Worm (Caenorhabditis elegans) whole organism, early embryonic: Measurements from ENCODE around the gene Y42H9AR.2.
A peak's percentile ranks its signal among the peaks of the same experiment; 100 is the strongest.

Experiments used
- B0310.2 ChIP-seq: sonication (generic microtip); optimal IDR thresholded peaks from 2 replicates; lab custom pipeline; 2016; ENCODE audit warnings: mild to moderate bottlenecking, missing genetic modification characterization, missing compliant biosample characterization
- F13C5.2 ChIP-seq: sonication (generic microtip); optimal IDR thresholded peaks from 2 replicates; lab custom pipeline; 2017; ENCODE audit warnings: mild to moderate bottlenecking, missing genetic modification characterization, inconsistent platforms, missing compliant biosample characterization
- aly-1 ChIP-seq: sonication (generic microtip); optimal IDR thresholded peaks from 2 replicates; lab custom pipeline; 2016; ENCODE audit warnings: missing genetic modification characterization, missing compliant biosample characterization
- ama-1 ChIP-seq: fragments of 150-350 bp; optimal IDR thresholded peaks from 2 replicates; lab custom pipeline; 2014
- ceh-13 ChIP-seq: fragments of 200-800 bp; sonication (Bioruptor generic); optimal IDR thresholded peaks from 2 replicates; lab custom pipeline; 2018; ENCODE audit warnings: mild to moderate bottlenecking, missing genetic modification characterization, missing compliant biosample characterization
- ceh-36 ChIP-seq: sonication (generic microtip); optimal IDR thresholded peaks from 2 replicates; lab custom pipeline; 2016; ENCODE audit warnings: missing genetic modification characterization, inconsistent platforms, missing compliant biosample characterization
- ets-7 ChIP-seq: sonication (generic microtip); optimal IDR thresholded peaks from 2 replicates; lab custom pipeline; 2016; ENCODE audit warnings: missing genotype, missing genetic modification characterization, missing compliant biosample characterization
- flt-1 ChIP-seq: fragments of 200-800 bp; sonication (Bioruptor generic); IDR thresholded peaks from 2 replicates; pipeline ENCODE4 v1.3.6; 2022; ENCODE audit warnings: missing genetic modification characterization, missing compliant biosample characterization
- hmbx-1 ChIP-seq: sonication (generic microtip); optimal IDR thresholded peaks from 2 replicates; lab custom pipeline; 2016; ENCODE audit warnings: mild to moderate bottlenecking, missing genetic modification characterization, missing compliant biosample characterization
- hmg-4 ChIP-seq: fragments of 200-800 bp; sonication (Bioruptor generic); optimal IDR thresholded peaks from 2 replicates; lab custom pipeline; 2018; ENCODE audit warnings: mild to moderate bottlenecking, missing genetic modification characterization, missing compliant biosample characterization
- hnd-1 ChIP-seq: sonication (generic microtip); optimal IDR thresholded peaks from 2 replicates; lab custom pipeline; 2016; ENCODE audit warnings: missing genetic modification characterization, missing compliant biosample characterization
- pes-1 ChIP-seq: fragments of 200-800 bp; sonication (Bioruptor generic); IDR thresholded peaks from 2 replicates; pipeline ENCODE4 v1.3.6; 2022; ENCODE audit warnings: missing genetic modification reagents, missing genetic modification characterization, missing compliant biosample characterization
- scrt-1 ChIP-seq: fragments of 200-800 bp; sonication (Bioruptor generic); IDR thresholded peaks from 2 replicates; pipeline ENCODE4 v1.3.6; 2022; ENCODE audit warnings: missing genetic modification characterization, missing compliant biosample characterization
- sea-1 ChIP-seq: fragments of 200-800 bp; sonication (Bioruptor generic); conservative IDR thresholded peaks from 2 replicates; pipeline ENCODE4 v1.3.6; 2022; ENCODE audit warnings: missing genetic modification characterization, missing compliant biosample characterization
- tbx-11 ChIP-seq: fragments of 200-800 bp; sonication (Bioruptor generic); IDR thresholded peaks from 2 replicates; pipeline ENCODE4 v1.3.6; 2022; ENCODE audit warnings: missing genetic modification characterization, missing compliant biosample characterization
- tbx-37 ChIP-seq: fragments of 200-800 bp; sonication (Bioruptor generic); conservative IDR thresholded peaks from 2 replicates; pipeline ENCODE4 v1.3.6; 2022; ENCODE audit warnings: missing genetic modification reagents, missing genetic modification characterization, missing compliant biosample characterization
- tra-4 ChIP-seq: sonication (generic microtip); optimal IDR thresholded peaks from 2 replicates; lab custom pipeline; 2017; ENCODE audit warnings: missing genetic modification characterization, missing compliant biosample characterization

Gene Y42H9AR.2

ce11 chrIV:8099601-8100000, at the start of gene Y42H9AR.2:
Gene Y42H9AR.2, plus strand, starts transcription at chrIV:8099901.
- TF ChIP-seq hmg-4 (GFP tag; lab: Kevin White, UChicago), result no peak
- no peak for TF ChIP-seq ama-1 (lab: Kevin White, UChicago)
- no peak for TF ChIP-seq B0310.2 (tag; lab: Kevin White, UChicago)
- no peak for TF ChIP-seq F13C5.2 (tag; lab: Kevin White, UChicago)
- no peak for TF ChIP-seq sea-1 (GFP tag; lab: Robert Waterston, UW)
- TF ChIP-seq flt-1 (GFP tag; lab: Robert Waterston, UW), result no peak
- TF ChIP-seq hnd-1 (tag; lab: Kevin White, UChicago), result no peak
- TF ChIP-seq pes-1 (GFP tag; lab: Robert Waterston, UW), result no peak
- TF ChIP-seq tra-4, result no peak
- no peak for TF ChIP-seq tbx-11
- no peak for TF ChIP-seq aly-1
- TF ChIP-seq hmbx-1 (tag; lab: Kevin White, UChicago), result no peak
- TF ChIP-seq tbx-37 (GFP tag; lab: Robert Waterston, UW), result no peak
- TF ChIP-seq ceh-13 (GFP tag; lab: Kevin White, UChicago), result no peak

ce11 chrIV:8052694-8053093, 47.0 kb upstream of the Y42H9AR.2 start:
- no peak for TF ChIP-seq tbx-37 (GFP tag; lab: Robert Waterston, UW)
- TF ChIP-seq flt-1 (GFP tag; lab: Robert Waterston, UW), result no peak
- no peak for TF ChIP-seq sea-1 (GFP tag; lab: Robert Waterston, UW)
- no peak for TF ChIP-seq ets-7 (tag; lab: Kevin White, UChicago)
- TF ChIP-seq aly-1, result no peak
- TF ChIP-seq F13C5.2 (tag; lab: Kevin White, UChicago), result no peak
- no peak for TF ChIP-seq scrt-1
- TF ChIP-seq B0310.2 (tag; lab: Kevin White, UChicago), result no peak
- no peak for TF ChIP-seq hmbx-1 (tag; lab: Kevin White, UChicago)
- TF ChIP-seq tra-4, result no peak
- no peak for TF ChIP-seq ceh-36 (tag; lab: Kevin White, UChicago)
- TF ChIP-seq ama-1 (lab: Kevin White, UChicago), result no peak
- TF ChIP-seq hmg-4 (GFP tag; lab: Kevin White, UChicago), result no peak
- TF ChIP-seq pes-1 (GFP tag; lab: Robert Waterston, UW), result no peak
- TF ChIP-seq ceh-13 (GFP tag; lab: Kevin White, UChicago), result no peak
- TF ChIP-seq hnd-1 (tag; lab: Kevin White, UChicago), result no peak

ce11 chrIV:8053955-8054354, 45.7 kb upstream of the Y42H9AR.2 start:
- no peak for TF ChIP-seq flt-1 (GFP tag; lab: Robert Waterston, UW)
- no peak for TF ChIP-seq tbx-11
- no peak for TF ChIP-seq F13C5.2 (tag; lab: Kevin White, UChicago)
- TF ChIP-seq sea-1 (GFP tag; lab: Robert Waterston, UW), result no peak
- TF ChIP-seq scrt-1, result no peak
- no peak for TF ChIP-seq ceh-36 (tag; lab: Kevin White, UChicago)
- no peak for TF ChIP-seq ama-1 (lab: Kevin White, UChicago)
- TF ChIP-seq hmbx-1 (tag; lab: Kevin White, UChicago), result no peak
- TF ChIP-seq tra-4, result no peak
- no peak for TF ChIP-seq B0310.2 (tag; lab: Kevin White, UChicago)
- TF ChIP-seq ets-7 (tag; lab: Kevin White, UChicago), result no peak
- no peak for TF ChIP-seq pes-1 (GFP tag; lab: Robert Waterston, UW)
- TF ChIP-seq ceh-13 (GFP tag; lab: Kevin White, UChicago), result no peak
- TF ChIP-seq aly-1, result no peak
- no peak for TF ChIP-seq hmg-4 (GFP tag; lab: Kevin White, UChicago)
- TF ChIP-seq hnd-1 (tag; lab: Kevin White, UChicago), result no peak
- TF ChIP-seq tbx-37 (GFP tag; lab: Robert Waterston, UW), result no peak

- TF ChIP-seq F13C5.2 (tag; lab: Kevin White, UChicago) (no peak), hmg-4 (GFP tag; lab: Kevin White, UChicago) (no peak), pes-1 (GFP tag; lab: Robert Waterston, UW) (no peak), sea-1 (GFP tag; lab: Robert Waterston, UW) (no peak), aly-1 (no peak), flt-1 (GFP tag; lab: Robert Waterston, UW) (no peak), tbx-11 (no peak), scrt-1 (no peak), tbx-37 (GFP tag; lab: Robert Waterston, UW) (no peak), hnd-1 (tag; lab: Kevin White, UChicago) (no peak), tra-4 (no peak), ceh-13 (GFP tag; lab: Kevin White, UChicago) (no peak), B0310.2 (tag; lab: Kevin White, UChicago) (no peak), ama-1 (lab: Kevin White, UChicago) (no peak), ets-7 (tag; lab: Kevin White, UChicago) (no peak), hmbx-1 (tag; lab: Kevin White, UChicago) (no peak), ceh-36 (tag; lab: Kevin White, UChicago) (no peak)
Measured at ce11 chrIV:8061267-8061666, 38.4 kb upstream of the Y42H9AR.2 start.

ce11 chrIV:8062359-8062758, 37.3 kb upstream of the Y42H9AR.2 start, which contains the start of gene sax-7:
Gene sax-7, plus strand, starts transcription at chrIV:8062659.
- TF ChIP-seq scrt-1 (no peak), hmbx-1 (tag; lab: Kevin White, UChicago) (no peak)

- TF ChIP-seq aly-1 (peak; percentile 38), hmg-4 (GFP tag; lab: Kevin White, UChicago) (peak; percentile 66), tbx-11 (0 out of 2 replicates have a peak, but pooled peaks have one; percentile 12), F13C5.2 (tag; lab: Kevin White, UChicago) (peak; percentile 37), scrt-1 (0 out of 2 replicates have a peak, but pooled peaks have one; percentile 13), tbx-37 (GFP tag; lab: Robert Waterston, UW) (peak; percentile 32; the same call in 1 of the 2 replicates), ceh-36 (tag; lab: Kevin White, UChicago) (no peak), pes-1 (GFP tag; lab: Robert Waterston, UW) (no peak)
Measured at ce11 chrIV:8066598-8066997, 33.1 kb upstream of the Y42H9AR.2 start.

- TF ChIP-seq tra-4 (no peak), tbx-11 (no peak), scrt-1 (no peak), ama-1 (lab: Kevin White, UChicago) (no peak), sea-1 (GFP tag; lab: Robert Waterston, UW) (no peak), F13C5.2 (tag; lab: Kevin White, UChicago) (no peak), flt-1 (GFP tag; lab: Robert Waterston, UW) (no peak), hmbx-1 (tag; lab: Kevin White, UChicago) (no peak), hnd-1 (tag; lab: Kevin White, UChicago) (no peak), pes-1 (GFP tag; lab: Robert Waterston, UW) (no peak), ets-7 (tag; lab: Kevin White, UChicago) (no peak), ceh-13 (GFP tag; lab: Kevin White, UChicago) (no peak), ceh-36 (tag; lab: Kevin White, UChicago) (no peak), hmg-4 (GFP tag; lab: Kevin White, UChicago) (no peak), B0310.2 (tag; lab: Kevin White, UChicago) (no peak), aly-1 (no peak), tbx-37 (GFP tag; lab: Robert Waterston, UW) (no peak)
Measured at ce11 chrIV:8067745-8068144, 32.0 kb upstream of the Y42H9AR.2 start.
